Fruit fly (Drosophila melanogaster): ENCODE data around the gene CG9135.
A peak's percentile ranks its signal among the peaks of the same experiment; 100 is the strongest.

CG9135 gene

dm6 chr2L:6051212-6051621, 617 bp downstream of the CG9135 start (continued):
- peak; percentile 90 for TF ChIP-seq vfl (GFP tag; optimal IDR thresholded peaks at IDR 0.05)
- TF ChIP-seq gt (GFP tag; IDR thresholded peaks at IDR 0.05) = peak; percentile 66; the same call in 1 of the 2 replicates
- peak; percentile 72 for TF ChIP-seq CG16815 (GFP tag; optimal IDR thresholded peaks at IDR 0.05)
- TF ChIP-seq CG10267 (tag; optimal IDR thresholded peaks at IDR 0.05) = peak; percentile 95
- TF ChIP-seq C15 (GFP tag; IDR thresholded peaks at IDR 0.05) = peak; percentile 82; the same call in 1 of the 3 replicates
- peak; percentile 95 for TF ChIP-seq schlank (tag; optimal IDR thresholded peaks at IDR 0.05)
- peak; percentile 94 for TF ChIP-seq jumu (GFP tag; optimal IDR thresholded peaks at IDR 0.05)
- TF ChIP-seq ftz-f1 (GFP tag; optimal IDR thresholded peaks at IDR 0.05) = peak; percentile 79
- TF ChIP-seq CG18599 (GFP tag; optimal IDR thresholded peaks at IDR 0.05) = peak; percentile 99
- TF ChIP-seq h (optimal IDR thresholded peaks at IDR 0.05) = no peak
- TF ChIP-seq CG10321 (GFP tag; IDR thresholded peaks at IDR 0.05) = peak; percentile 81
- peak; percentile 95 for TF ChIP-seq NfI (GFP tag; optimal IDR thresholded peaks at IDR 0.05)
- TF ChIP-seq CG6272 (GFP tag; IDR thresholded peaks at IDR 0.05) = peak; percentile 58; the same call in 1 of the 2 replicates
- TF ChIP-seq Ets65A (GFP tag) = peak; percentile 99

dm6 chr2L:6053874-6054469, 3.4 kb downstream of the CG9135 start, which contains the start of gene CG13995:
Gene CG13995, plus strand, starts transcription at chr2L:6054302.
- TF ChIP-seq CG2199 (GFP tag; IDR thresholded peaks at IDR 0.05) = no peak
- TF ChIP-seq CG1529 (GFP tag; optimal IDR thresholded peaks at IDR 0.05) = no peak
- TF ChIP-seq lab (GFP tag; optimal IDR thresholded peaks at IDR 0.05) = peak; percentile 22
- TF ChIP-seq CG8388 (GFP tag; optimal IDR thresholded peaks at IDR 0.05) = no peak
- TF ChIP-seq CG9215 (GFP tag; IDR thresholded peaks at IDR 0.05) = no peak
- TF ChIP-seq CG10979 (tag; optimal IDR thresholded peaks at IDR 0.05) = no peak
- TF ChIP-seq inv (GFP tag; IDR thresholded peaks at IDR 0.05; ENCODE audit: partially characterized antibody) = 0 out of 2 replicates have a peak, but pooled peaks have one; percentile 10
- TF ChIP-seq CHES-1-like (GFP tag; optimal IDR thresholded peaks at IDR 0.05) = no peak
- TF ChIP-seq ttk (GFP tag; IDR thresholded peaks at IDR 0.05) = 0 out of 2 replicates have a peak, but pooled peaks have one; percentile 24
- TF ChIP-seq bab2 (GFP tag; optimal IDR thresholded peaks at IDR 0.05) = no peak
- TF ChIP-seq dimm (GFP tag; IDR thresholded peaks at IDR 0.05) = no peak
- TF ChIP-seq Ets65A (GFP tag) = no peak
- no peak for TF ChIP-seq sens (GFP tag)
- TF ChIP-seq Lpt (GFP tag; optimal IDR thresholded peaks at IDR 0.05) = no peak
- no peak for TF ChIP-seq nerfin-1 (tag; optimal IDR thresholded peaks at IDR 0.05)
- no peak for TF ChIP-seq abd-A (tag; optimal IDR thresholded peaks at IDR 0.05)
- no peak for TF ChIP-seq CG18476 (GFP tag; optimal IDR thresholded peaks at IDR 0.05)
- no peak for TF ChIP-seq CG9797 (GFP tag; optimal IDR thresholded peaks at IDR 0.05)
- no peak for TF ChIP-seq Camta (GFP tag; optimal IDR thresholded peaks at IDR 0.05)
- TF ChIP-seq hbn (GFP tag; IDR thresholded peaks at IDR 0.05; ENCODE audit: partially characterized antibody) = no peak
- TF ChIP-seq Rfx (GFP tag; IDR thresholded peaks at IDR 0.05) = no peak
- TF ChIP-seq H2.0 (GFP tag; IDR thresholded peaks at IDR 0.05) = no peak
- TF ChIP-seq kni (GFP tag; optimal IDR thresholded peaks at IDR 0.05) = no peak
- no peak for TF ChIP-seq salm (tag; optimal IDR thresholded peaks at IDR 0.05)
- TF ChIP-seq shn (GFP tag; optimal IDR thresholded peaks at IDR 0.05) = no peak
- TF ChIP-seq Myb (GFP tag; optimal IDR thresholded peaks at IDR 0.05) = no peak
- no peak for TF ChIP-seq pita (GFP tag; optimal IDR thresholded peaks at IDR 0.05)
- TF ChIP-seq CG3726 (GFP tag; IDR thresholded peaks at IDR 0.05) = no peak
- TF ChIP-seq CG13894 (tag; optimal IDR thresholded peaks at IDR 0.05) = peak; percentile 100
- no peak for TF ChIP-seq phol (tag; optimal IDR thresholded peaks at IDR 0.05)
- TF ChIP-seq maf-S (GFP tag; optimal IDR thresholded peaks at IDR 0.05) = no peak
- TF ChIP-seq fru (optimal IDR thresholded peaks at IDR 0.05) = no peak
- no peak for TF ChIP-seq CG1603 (tag; optimal IDR thresholded peaks at IDR 0.05)
- no peak for TF ChIP-seq psq (GFP tag; optimal IDR thresholded peaks at IDR 0.05)
- TF ChIP-seq CG13296 (GFP tag; optimal IDR thresholded peaks at IDR 0.05) = no peak
- TF ChIP-seq seq (GFP tag; IDR thresholded peaks at IDR 0.05) = peak; percentile 31; the same call in 1 of the 2 replicates
- TF ChIP-seq Oaz (GFP tag; IDR thresholded peaks at IDR 0.05) = no peak
- TF ChIP-seq sd (tag; optimal IDR thresholded peaks at IDR 0.05) = no peak
